Worm (Caenorhabditis elegans): ENCODE results near the gene ptp-5.2.

DNA sequence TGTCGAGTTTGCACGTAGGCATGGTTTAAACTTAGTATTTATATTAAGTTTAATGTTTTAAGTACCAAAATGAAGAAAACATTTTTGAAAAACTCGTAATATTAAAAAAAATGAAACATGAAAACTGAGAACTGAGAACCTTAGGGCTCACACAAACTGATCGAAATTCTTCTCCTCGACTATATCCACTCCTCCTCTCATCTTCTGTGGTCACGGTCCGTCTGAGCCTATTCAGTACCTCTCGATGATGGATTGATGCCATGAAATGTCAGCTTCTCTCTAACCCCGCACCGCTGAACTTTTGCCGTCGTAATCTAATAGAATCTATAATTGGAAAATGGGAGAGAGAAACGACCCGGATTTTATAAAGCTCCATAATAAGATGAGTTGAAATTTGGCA is 23.7 kb upstream of the ptp-5.2 start, which contains the start of gene nlp-56:
- no peak for TF ChIP-seq ama-1 (optimal IDR thresholded peaks at IDR 0.05)
- no peak for TF ChIP-seq ceh-13 (GFP tag; optimal IDR thresholded peaks at IDR 0.05)
- no peak for TF ChIP-seq B0310.2 (tag; optimal IDR thresholded peaks at IDR 0.05)
- TF ChIP-seq tbx-11 (GFP tag; IDR thresholded peaks at IDR 0.05), result no peak
- no peak for TF ChIP-seq F13C5.2 (tag; optimal IDR thresholded peaks at IDR 0.05)
- TF ChIP-seq aly-1 (tag; optimal IDR thresholded peaks at IDR 0.05), result no peak
- no peak for TF ChIP-seq scrt-1 (GFP tag; IDR thresholded peaks at IDR 0.05)
- no peak for TF ChIP-seq pes-1 (GFP tag; IDR thresholded peaks at IDR 0.05)
- TF ChIP-seq flt-1 (GFP tag; IDR thresholded peaks at IDR 0.05), result no peak
- TF ChIP-seq hmg-4 (GFP tag; optimal IDR thresholded peaks at IDR 0.05), result no peak
